Worm (Caenorhabditis elegans): Measurements from ENCODE around the gene F26G1.15.
A peak's percentile ranks its signal among the peaks of the same experiment; 100 is the strongest.

F26G1.15 gene

DNA sequence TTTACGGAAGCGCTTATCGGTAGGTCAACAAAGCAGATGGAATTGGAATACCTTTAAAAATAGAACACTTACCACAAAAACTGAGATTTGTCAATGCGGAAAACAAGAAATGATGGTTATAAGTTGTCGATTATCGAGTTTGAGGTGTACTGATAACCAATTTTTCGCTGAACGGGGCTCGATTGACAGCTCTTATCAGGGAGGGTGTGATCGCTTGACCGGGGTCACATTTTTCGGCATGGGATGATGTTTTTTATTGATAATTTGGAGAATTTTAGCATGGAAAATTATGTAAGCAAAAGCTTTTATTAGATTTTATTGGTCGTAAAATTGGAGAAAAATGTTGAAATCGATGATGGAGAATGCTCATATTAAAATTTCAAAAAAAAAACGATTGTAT, 20.2 kb upstream of the F26G1.15 start (continued):
- TF ChIP-seq rpc-1 (optimal IDR thresholded peaks at IDR 0.05) = no peak
- TF ChIP-seq rpc-1 (tag; optimal IDR thresholded peaks at IDR 0.05) = no peak
- TF ChIP-seq lir-1 (GFP tag; conservative IDR thresholded peaks at IDR 0.05) = no peak
- TF ChIP-seq madf-10 (tag; optimal IDR thresholded peaks at IDR 0.05) = no peak
- no peak for TF ChIP-seq lsy-27 (tag; optimal IDR thresholded peaks at IDR 0.05; ENCODE audit: borderline replicate concordance, insufficient read depth)
- TF ChIP-seq dox-1 (GFP tag; IDR thresholded peaks at IDR 0.05) = peak; percentile 70
- TF ChIP-seq hmg-1.2 (GFP tag; IDR thresholded peaks at IDR 0.05) = no peak

DNA sequence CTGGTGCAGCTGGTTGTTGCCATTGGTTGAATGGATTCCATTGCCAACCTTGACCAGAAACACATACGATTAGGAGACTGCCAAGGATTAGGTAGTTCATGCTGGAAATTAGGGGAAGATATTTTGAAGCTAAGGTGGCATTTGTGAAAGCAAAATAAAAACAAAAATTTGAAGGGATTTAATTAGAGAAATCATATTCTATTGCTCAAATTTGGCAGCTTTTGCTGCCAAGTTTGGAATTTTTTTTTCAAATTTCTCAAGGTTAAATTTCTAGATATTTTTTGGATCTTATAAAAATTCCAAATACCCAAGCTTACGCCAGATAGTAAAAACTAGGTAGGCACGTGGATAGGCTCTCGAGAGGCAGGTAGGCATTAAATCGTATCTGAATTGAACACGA, 18.8 kb upstream of the F26G1.15 start, which contains the start of gene F26G1.5:
F26G1.5 (minus strand) TSS at position 101 of the 400 bp plus-strand sequence.
- TF ChIP-seq F49E8.2 (tag; optimal IDR thresholded peaks at IDR 0.05; ENCODE audit: insufficient read depth) = no peak
- no peak for TF ChIP-seq F33H1.4 (GFP tag; IDR thresholded peaks at IDR 0.05)
- no peak for TF ChIP-seq F10E7.11 (tag; optimal IDR thresholded peaks at IDR 0.05)
- no peak for TF ChIP-seq ZK185.1 (tag; optimal IDR thresholded peaks at IDR 0.05; ENCODE audit: poor library complexity, severe bottlenecking)
- TF ChIP-seq madf-3 (GFP tag; IDR thresholded peaks at IDR 0.05) = no peak
- TF ChIP-seq K11D2.4 (GFP tag; IDR thresholded peaks at IDR 0.05) = no peak
- TF ChIP-seq lin-26 (GFP tag; IDR thresholded peaks at IDR 0.05) = no peak

DNA sequence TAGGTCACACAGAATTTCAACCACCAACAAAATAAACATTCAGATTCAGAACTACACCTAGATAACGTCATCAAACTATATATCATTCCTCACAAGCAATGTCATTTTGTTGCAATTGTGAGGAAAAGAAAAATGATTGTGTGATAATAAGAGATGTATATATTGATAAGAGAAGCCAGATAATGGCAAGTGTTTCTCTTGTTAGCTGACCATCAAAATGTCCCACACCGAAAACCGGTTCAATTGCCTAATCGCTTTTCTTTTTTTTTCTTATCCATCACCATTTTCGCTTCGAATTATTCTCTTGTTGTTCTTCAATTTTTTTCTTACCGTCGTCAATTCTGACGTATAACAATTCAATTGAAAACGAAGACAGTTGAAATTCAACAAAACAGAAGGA, 17.7 kb upstream of the F26G1.15 start:
- no peak for TF ChIP-seq F22D6.2 (tag; optimal IDR thresholded peaks at IDR 0.05)

DNA sequence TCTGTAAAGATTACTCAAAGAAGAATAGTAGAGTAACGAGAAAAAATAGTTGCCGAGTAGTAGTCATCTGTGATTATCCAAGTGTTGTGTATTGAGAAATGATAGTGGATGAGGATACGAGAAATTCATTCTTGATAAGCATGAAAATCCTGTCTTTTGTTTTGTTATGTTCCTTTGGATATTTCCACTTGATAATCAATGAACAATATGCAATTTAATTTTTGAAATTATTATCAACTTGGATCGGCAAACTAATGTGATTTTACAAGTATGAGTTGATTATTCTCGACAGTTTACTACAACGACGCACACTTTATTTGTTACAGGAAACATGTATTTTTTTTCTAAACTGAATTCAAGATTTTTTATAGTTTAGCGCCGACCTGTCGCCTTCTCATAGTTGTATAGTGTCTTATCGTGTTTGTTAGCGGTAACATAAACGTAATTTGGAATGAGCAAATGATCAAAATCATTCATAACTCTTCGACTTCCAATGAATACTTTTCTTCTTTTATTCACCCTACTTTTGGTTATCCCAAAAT, 16.1 kb upstream of the F26G1.15 start, which contains the start of the genes F26G1.9 and F26G1.10:
F26G1.9 (minus strand) TSS at position 101 of the 542 bp plus-strand sequence.
F26G1.10 (plus strand) TSS at position 492 of the 542 bp plus-strand sequence.
- no peak for TF ChIP-seq tbx-9 (tag; optimal IDR thresholded peaks at IDR 0.05; ENCODE audit: borderline replicate concordance)
- no peak for TF ChIP-seq ztf-22 (GFP tag; optimal IDR thresholded peaks at IDR 0.05)
- no peak for TF ChIP-seq ZK185.1 (tag; optimal IDR thresholded peaks at IDR 0.05; ENCODE audit: poor library complexity, severe bottlenecking)
- no peak for TF ChIP-seq zim-3 (tag; optimal IDR thresholded peaks at IDR 0.05)

DNA sequence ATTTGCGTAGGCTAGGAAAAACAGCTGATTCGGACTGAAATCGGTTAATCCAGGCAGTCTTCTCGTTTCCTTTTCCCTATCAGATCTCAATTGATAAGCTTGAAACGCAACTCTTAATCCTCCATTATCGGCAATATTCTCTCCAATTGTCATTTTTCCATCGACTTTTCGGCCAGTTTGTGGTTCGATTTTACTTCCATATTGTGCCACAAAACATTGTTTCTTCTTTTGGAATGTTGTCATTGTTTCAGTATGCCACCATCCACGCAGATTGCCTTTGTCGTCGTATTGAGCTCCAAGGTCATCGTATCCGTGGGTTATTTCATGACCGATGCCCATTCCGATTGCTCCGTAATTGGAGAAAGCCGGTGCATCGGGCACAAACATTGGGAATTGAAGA, 14.3 kb upstream of the F26G1.15 start:
- no peak for TF ChIP-seq ceh-100 (GFP tag; IDR thresholded peaks at IDR 0.05)
- no peak for TF ChIP-seq egl-18 (GFP tag; IDR thresholded peaks at IDR 0.05)
- no peak for TF ChIP-seq Y67H2A.10 (GFP tag; conservative IDR thresholded peaks at IDR 0.05)
- TF ChIP-seq zim-3 (tag; optimal IDR thresholded peaks at IDR 0.05) = no peak
- TF ChIP-seq egl-44 (GFP tag; IDR thresholded peaks at IDR 0.05) = no peak
- no peak for TF ChIP-seq B0336.3 (GFP tag; IDR thresholded peaks at IDR 0.05)
- no peak for TF ChIP-seq mcd-1 (GFP tag; IDR thresholded peaks at IDR 0.05)
- TF ChIP-seq lsy-27 (tag; optimal IDR thresholded peaks at IDR 0.05; ENCODE audit: borderline replicate concordance, insufficient read depth) = no peak
- TF ChIP-seq pha-4 (tag; optimal IDR thresholded peaks at IDR 0.05) = no peak
- no peak for TF ChIP-seq him-1 (tag; optimal IDR thresholded peaks at IDR 0.05)
- no peak for TF ChIP-seq efl-1 (GFP tag; optimal IDR thresholded peaks at IDR 0.05)
- TF ChIP-seq Y95B8A.8 (GFP tag; IDR thresholded peaks at IDR 0.05) = no peak
- TF ChIP-seq nhr-27 (tag; optimal IDR thresholded peaks at IDR 0.05) = no peak
- no peak for TF ChIP-seq F39B2.1 (GFP tag; IDR thresholded peaks at IDR 0.05)
- TF ChIP-seq B0035.1 (tag; optimal IDR thresholded peaks at IDR 0.05) = no peak
- no peak for TF ChIP-seq unc-130 (GFP tag; optimal IDR thresholded peaks at IDR 0.05)
- no peak for TF ChIP-seq bed-1 (GFP tag; IDR thresholded peaks at IDR 0.05)
- TF ChIP-seq pbrm-1 (GFP tag; IDR thresholded peaks at IDR 0.05) = no peak
- no peak for TF ChIP-seq snpc-1.1 (tag; optimal IDR thresholded peaks at IDR 0.05; ENCODE audit: insufficient read depth)
